Worm (Caenorhabditis elegans) whole organism, mixed stage, embryonic: Measurements from ENCODE around the gene Y43B11AR.3.

Experiments
- bed-3 ChIP-seq: fragments of 200-800 bp; sonication (Bioruptor generic); optimal IDR thresholded peaks from 3 replicates; lab custom pipeline; 2018; ENCODE audit warnings: mild to moderate bottlenecking, missing genetic modification characterization, moderate library complexity, missing compliant biosample characterization
- ces-1 ChIP-seq: fragments of 150-350 bp; optimal IDR thresholded peaks from 2 replicates; lab custom pipeline; 2014; ENCODE audit warnings: missing biosample characterization, missing genetic modification reagents, missing genetic modification characterization
- drap-1 ChIP-seq: fragments of 200-800 bp; sonication (Bioruptor generic); optimal IDR thresholded peaks from 3 replicates; lab custom pipeline; 2018; ENCODE audit warnings: mild to moderate bottlenecking, missing genetic modification characterization, missing compliant biosample characterization
- elt-1 ChIP-seq: sonication (generic microtip); optimal IDR thresholded peaks from 2 replicates; lab custom pipeline; 2017; ENCODE audit warnings: missing genetic modification characterization, mild to moderate bottlenecking, missing compliant biosample characterization, antibody characterized with exemption, moderate library complexity, borderline replicate concordance; ENCODE audit not compliant: insufficient read depth
- elt-3 ChIP-seq: fragments of 150-350 bp; optimal IDR thresholded peaks from 2 replicates; lab custom pipeline; 2014; ENCODE audit warnings: missing biosample characterization, missing genetic modification characterization
- flh-1 ChIP-seq: fragments of 200-800 bp; sonication (Bioruptor generic); optimal IDR thresholded peaks from 2 replicates; lab custom pipeline; 2018; ENCODE audit warnings: mild to moderate bottlenecking, missing genetic modification characterization, moderate library complexity, missing compliant biosample characterization
- lin-13 ChIP-seq: fragments of 150-350 bp; optimal IDR thresholded peaks from 2 replicates; lab custom pipeline; 2014; ENCODE audit warnings: missing biosample characterization, missing genetic modification characterization
- lsy-2 ChIP-seq: fragments of 150-350 bp; optimal IDR thresholded peaks from 2 replicates; lab custom pipeline; 2014; ENCODE audit warnings: missing biosample characterization, missing genetic modification characterization
- nhr-28 ChIP-seq: fragments of 150-350 bp; optimal IDR thresholded peaks from 2 replicates; lab custom pipeline; 2014; ENCODE audit warnings: missing biosample characterization, missing genetic modification characterization
- pha-4 ChIP-seq: fragments of 150-350 bp; optimal IDR thresholded peaks from 2 replicates; lab custom pipeline; 2018; ENCODE audit warnings: missing biosample characterization, missing genetic modification reagents, missing genetic modification characterization
- sem-2 ChIP-seq: fragments of 200-800 bp; sonication (Bioruptor generic); optimal IDR thresholded peaks from 2 replicates; lab custom pipeline; 2018; ENCODE audit warnings: mild to moderate bottlenecking, missing genetic modification characterization, missing compliant biosample characterization
- unc-120 ChIP-seq: sonication (generic microtip); optimal IDR thresholded peaks from 2 replicates; lab custom pipeline; 2017; ENCODE audit warnings: missing genetic modification characterization, missing compliant biosample characterization; ENCODE audit not compliant: poor library complexity, severe bottlenecking
- unc-39 ChIP-seq: fragments of 150-350 bp; optimal IDR thresholded peaks from 2 replicates; lab custom pipeline; 2014; ENCODE audit warnings: missing biosample characterization, missing genetic modification characterization
- ztf-11 ChIP-seq: fragments of 150-350 bp; optimal IDR thresholded peaks from 2 replicates; lab custom pipeline; 2014; ENCODE audit warnings: missing biosample characterization, missing genetic modification characterization

DNA sequence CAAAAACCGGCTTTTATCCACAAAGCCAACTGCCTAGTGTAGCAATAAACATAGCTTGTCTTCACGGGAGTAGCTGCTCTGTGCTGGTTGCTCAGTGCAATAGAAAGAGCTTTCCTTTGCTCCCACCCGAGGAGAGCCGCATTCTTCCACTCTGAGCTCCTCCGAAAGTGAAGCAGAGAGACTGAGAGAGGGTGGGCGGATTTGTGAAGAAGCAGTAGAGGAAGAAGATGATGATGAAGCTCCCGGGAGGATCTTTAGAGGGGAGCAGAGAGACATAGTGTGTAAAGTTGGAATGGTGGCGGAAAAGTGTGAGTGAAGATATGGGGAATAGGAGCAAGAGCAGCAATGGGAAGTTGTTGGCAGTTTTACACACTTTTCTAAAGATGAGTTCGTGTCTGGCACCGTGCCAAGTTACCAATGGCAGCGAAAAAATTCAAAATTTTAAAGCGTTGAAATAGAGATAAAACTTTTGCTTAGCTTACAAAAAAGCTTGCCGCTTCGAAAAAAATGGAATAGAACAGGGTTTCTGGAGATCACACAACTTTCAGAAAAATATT is 15.1 kb upstream of the Y43B11AR.3 start, which contains the start of gene ZC477.4:
- no peak for TF ChIP-seq lin-13 (tag; lab: Kevin White, UChicago)
- TF ChIP-seq lsy-2, result no peak
- TF ChIP-seq unc-39, result no peak
- no peak for TF ChIP-seq pha-4 (tag; lab: Kevin White, UChicago)
- no peak for TF ChIP-seq ces-1 (GFP tag; lab: Kevin White, UChicago)
- TF ChIP-seq sem-2, result no peak
- TF ChIP-seq elt-1 (tag; lab: Kevin White, UChicago), result no peak
- no peak for TF ChIP-seq nhr-28 (tag; lab: Kevin White, UChicago)
- TF ChIP-seq unc-120 (tag; lab: Kevin White, UChicago), result peak; percentile 95
- TF ChIP-seq ztf-11 (tag; lab: Kevin White, UChicago), result no peak
- TF ChIP-seq drap-1 (GFP tag; lab: Kevin White, UChicago), result no peak
- no peak for TF ChIP-seq elt-3 (tag; lab: Kevin White, UChicago)
- no peak for TF ChIP-seq flh-1 (GFP tag; lab: Kevin White, UChicago)
- TF ChIP-seq bed-3 (GFP tag; lab: Kevin White, UChicago), result no peak
